Worm (Caenorhabditis elegans) whole organism, L4 larva: ENCODE results near the gene T05A12.4.

Experiments used
- D1046.2 ChIP-seq: fragments of 200-800 bp; sonication (Bioruptor generic); IDR thresholded peaks from 2 replicates; pipeline ENCODE4 v1.3.6; 2022; ENCODE audit warnings: missing genetic modification characterization, missing compliant biosample characterization
- F10B5.3 ChIP-seq: sonication (generic microtip); optimal IDR thresholded peaks from 2 replicates; lab custom pipeline; 2016; ENCODE audit warnings: mild to moderate bottlenecking, missing genetic modification characterization, missing compliant biosample characterization
- F26F4.8 ChIP-seq: fragments of 200-800 bp; sonication (Bioruptor generic); conservative IDR thresholded peaks from 2 replicates; pipeline ENCODE4 v1.3.6; 2022; ENCODE audit warnings: missing genetic modification characterization, missing compliant biosample characterization
- F49E8.2 ChIP-seq: sonication (generic microtip); optimal IDR thresholded peaks from 2 replicates; lab custom pipeline; 2016; ENCODE audit warnings: missing compliant biosample characterization, mild to moderate bottlenecking, missing genetic modification characterization, borderline replicate concordance
- T20F7.1 ChIP-seq: fragments of 200-800 bp; sonication (Bioruptor generic); optimal IDR thresholded peaks from 2 replicates; lab custom pipeline; 2018; ENCODE audit warnings: mild to moderate bottlenecking, missing genetic modification characterization, missing compliant biosample characterization
- Y105C5A.15 ChIP-seq: fragments of 200-800 bp; sonication (Bioruptor generic); IDR thresholded peaks from 2 replicates; pipeline ENCODE4 v1.3.6; 2022; ENCODE audit warnings: missing genetic modification characterization, missing compliant biosample characterization
- Y48G9A.11 ChIP-seq: fragments of 200-800 bp; sonication (Bioruptor generic); IDR thresholded peaks from 2 replicates; pipeline ENCODE4 v1.3.6; 2022; ENCODE audit warnings: missing genetic modification reagents, missing genetic modification characterization, missing compliant biosample characterization
- Y75B8A.6 ChIP-seq: fragments of 200-800 bp; sonication (Bioruptor generic); IDR thresholded peaks from 2 replicates; pipeline ENCODE4 v1.3.6; 2022; ENCODE audit warnings: missing genetic modification reagents, missing genetic modification characterization, missing compliant biosample characterization
- ama-1 ChIP-seq: fragments of 150-350 bp; optimal IDR thresholded peaks from 2 replicates; lab custom pipeline; 2014; ENCODE audit warnings: inconsistent platforms, mixed read lengths
- attf-4 ChIP-seq: sonication (generic microtip); optimal IDR thresholded peaks from 3 replicates; lab custom pipeline; 2017; ENCODE audit warnings: missing biosample characterization, missing genetic modification characterization
- ceh-28 ChIP-seq: fragments of 150-350 bp; optimal IDR thresholded peaks from 2 replicates; lab custom pipeline; 2014; ENCODE audit warnings: missing biosample characterization, missing genetic modification reagents, missing genetic modification characterization
- ceh-32 ChIP-seq: sonication (generic microtip); optimal IDR thresholded peaks from 2 replicates; lab custom pipeline; 2016; ENCODE audit warnings: mild to moderate bottlenecking, missing genetic modification characterization, missing compliant biosample characterization; ENCODE audit not compliant: poor library complexity
- ceh-44 ChIP-seq: fragments of 200-800 bp; sonication (Bioruptor generic); IDR thresholded peaks from 2 replicates; pipeline ENCODE4 v1.3.6; 2022; ENCODE audit warnings: missing genetic modification reagents, missing genetic modification characterization, missing compliant biosample characterization
- dpl-1 ChIP-seq: fragments of 150-350 bp; optimal IDR thresholded peaks from 2 replicates; lab custom pipeline; 2014; ENCODE audit warnings: missing biosample characterization, missing genetic modification reagents, missing genetic modification characterization
- duxl-1 ChIP-seq: sonication (generic microtip); optimal IDR thresholded peaks from 2 replicates; lab custom pipeline; 2016; ENCODE audit warnings: mild to moderate bottlenecking, missing genetic modification characterization, moderate library complexity, missing compliant biosample characterization; ENCODE audit not compliant: poor library complexity
- fos-1 ChIP-seq: fragments of 150-350 bp; optimal IDR thresholded peaks from 2 replicates; lab custom pipeline; 2014; ENCODE audit warnings: missing biosample characterization, missing genetic modification characterization
- hlh-11 ChIP-seq: fragments of 200-800 bp; sonication (Bioruptor generic); optimal IDR thresholded peaks from 2 replicates; lab custom pipeline; 2018; ENCODE audit warnings: mild to moderate bottlenecking, missing genetic modification characterization, missing compliant biosample characterization
- jun-1 ChIP-seq: fragments of 150-350 bp; optimal IDR thresholded peaks from 2 replicates; lab custom pipeline; 2014; ENCODE audit warnings: missing biosample characterization, missing genetic modification reagents, missing genetic modification characterization
- lim-7 ChIP-seq: fragments of 200-800 bp; sonication (Bioruptor generic); IDR thresholded peaks from 2 replicates; pipeline ENCODE4 v1.3.6; 2022; ENCODE audit warnings: missing genetic modification characterization, missing compliant biosample characterization
- lin-1 ChIP-seq: fragments of 200-800 bp; sonication (Bioruptor generic); IDR thresholded peaks from 2 replicates; pipeline ENCODE4 v1.3.6; 2022; ENCODE audit warnings: missing genetic modification reagents, missing genetic modification characterization, missing compliant biosample characterization
- lin-29 ChIP-seq: fragments of 200-800 bp; sonication (Bioruptor generic); IDR thresholded peaks from 2 replicates; pipeline ENCODE4 v1.3.6; 2022; ENCODE audit warnings: missing genetic modification reagents, missing genetic modification characterization, missing compliant biosample characterization
- lsy-2 ChIP-seq, 2 experiments: fragments of 150-350 bp in 1 of 2; sonication (generic microtip) in 1 of 2; optimal IDR thresholded peaks; 2 replicates each; lab custom pipeline; 2014 to 2017; ENCODE audit warnings: missing biosample characterization in 2 of 2, missing genetic modification characterization in 2 of 2
- mxl-3 ChIP-seq: fragments of 200-800 bp; sonication (Bioruptor generic); optimal IDR thresholded peaks from 2 replicates; lab custom pipeline; 2018; ENCODE audit warnings: mild to moderate bottlenecking, missing genetic modification characterization, missing compliant biosample characterization
- nhr-10 ChIP-seq: fragments of 150-350 bp; optimal IDR thresholded peaks from 2 replicates; lab custom pipeline; 2014; ENCODE audit warnings: missing biosample characterization, missing genetic modification characterization
- nhr-11 ChIP-seq: fragments of 150-350 bp; optimal IDR thresholded peaks from 2 replicates; lab custom pipeline; 2014; ENCODE audit warnings: missing biosample characterization, missing genetic modification characterization
- nhr-28 ChIP-seq: fragments of 150-350 bp; optimal IDR thresholded peaks from 2 replicates; lab custom pipeline; 2014; ENCODE audit warnings: missing biosample characterization, missing genetic modification characterization
- nhr-6 ChIP-seq: fragments of 150-350 bp; optimal IDR thresholded peaks from 2 replicates; lab custom pipeline; 2014; ENCODE audit warnings: missing biosample characterization, missing genetic modification characterization
- nhr-76 ChIP-seq: fragments of 150-350 bp; optimal IDR thresholded peaks from 2 replicates; lab custom pipeline; 2014; ENCODE audit warnings: missing biosample characterization, missing genetic modification characterization
- pha-4 ChIP-seq, 2 experiments: fragments of 150-350 bp in 1 of 2; fragments of 200-800 bp in 1 of 2; sonication (Bioruptor generic) in 1 of 2; IDR thresholded peaks in 1 of 2; optimal IDR thresholded peaks in 1 of 2; 2 replicates each; pipeline versions ENCODE4 v1.3.6 to Lab custom; 2014 to 2022; ENCODE audit warnings: missing genetic modification characterization in 2 of 2, missing genetic modification reagents in 2 of 2, missing biosample characterization in 1 of 2, missing compliant biosample characterization in 1 of 2
- pqm-1 ChIP-seq: sonication (generic microtip); optimal IDR thresholded peaks from 2 replicates; lab custom pipeline; 2017; ENCODE audit warnings: missing biosample characterization, missing genetic modification characterization
- saeg-2 ChIP-seq: fragments of 200-800 bp; sonication (Bioruptor generic); IDR thresholded peaks from 2 replicates; pipeline ENCODE4 v1.3.6; 2022; ENCODE audit warnings: missing genetic modification reagents, missing genetic modification characterization, missing compliant biosample characterization
- snpc-1.2 ChIP-seq: fragments of 200-800 bp; sonication (Bioruptor generic); IDR thresholded peaks from 2 replicates; pipeline ENCODE4 v1.3.6; 2022; ENCODE audit warnings: missing genetic modification reagents, missing genetic modification characterization, missing compliant biosample characterization
- snpc-4 ChIP-seq: fragments of 150-350 bp; optimal IDR thresholded peaks from 2 replicates; lab custom pipeline; 2014; ENCODE audit warnings: missing biosample characterization, missing genetic modification characterization
- spr-3 ChIP-seq: fragments of 200-800 bp; sonication (Bioruptor generic); optimal IDR thresholded peaks from 2 replicates; lab custom pipeline; 2018; ENCODE audit warnings: mild to moderate bottlenecking, missing genetic modification characterization, missing compliant biosample characterization
- unc-130 ChIP-seq: sonication (generic microtip); optimal IDR thresholded peaks from 2 replicates; lab custom pipeline; 2016; ENCODE audit warnings: missing genetic modification reagents, missing genetic modification characterization, missing compliant biosample characterization
- unc-39 ChIP-seq: sonication (generic microtip); optimal IDR thresholded peaks from 2 replicates; lab custom pipeline; 2017; ENCODE audit warnings: missing biosample characterization, missing genetic modification characterization
- zag-1 ChIP-seq: fragments of 150-350 bp; optimal IDR thresholded peaks from 2 replicates; lab custom pipeline; 2014; ENCODE audit warnings: missing biosample characterization, missing genetic modification characterization
- zip-11 ChIP-seq: fragments of 200-800 bp; sonication (Bioruptor generic); IDR thresholded peaks from 2 replicates; pipeline ENCODE4 v1.3.6; 2022; ENCODE audit warnings: missing genetic modification characterization, missing compliant biosample characterization
- ztf-7 ChIP-seq: fragments of 150-350 bp; optimal IDR thresholded peaks from 2 replicates; lab custom pipeline; 2014; ENCODE audit warnings: missing biosample characterization, missing genetic modification characterization

Gene T05A12.4

ce11 chrIV:6881183-6881582, 6.6 kb upstream of the T05A12.4 start (continued):
- TF ChIP-seq unc-130 (GFP tag; lab: Kevin White, UChicago) (no peak), unc-39 (no peak), D1046.2 (GFP tag; lab: Robert Waterston, UW) (no peak), pha-4 (GFP tag; IDR thresholded peaks at IDR 0.05; lab: Robert Waterston, UW) (peak; percentile 7; the same call in 1 of the 2 replicates), pha-4 (tag; optimal IDR thresholded peaks at IDR 0.05; lab: Kevin White, UChicago) (peak; percentile 38), F10B5.3 (tag; lab: Kevin White, UChicago) (no peak), spr-3 (GFP tag; lab: Kevin White, UChicago) (no peak), nhr-28 (tag; lab: Kevin White, UChicago) (peak; percentile 47), hlh-11 (tag; lab: Kevin White, UChicago) (peak; percentile 85), Y48G9A.11 (no peak), lim-7 (GFP tag; lab: Robert Waterston, UW) (no peak), dpl-1 (GFP tag; lab: Kevin White, UChicago) (no peak), nhr-6 (no peak), Y75B8A.6 (no peak), ceh-28 (no peak), zag-1 (tag; lab: Kevin White, UChicago) (no peak)
- TF ChIP-seq, all 104 proteins: peak for 23

ce11 chrIV:6883342-6883741, 4.4 kb upstream of the T05A12.4 start, which contains the start of gene tre-2:
tre-2 (minus strand) TSS chrIV:6883442.
- no peak for TF ChIP-seq nhr-10 (tag; lab: Kevin White, UChicago)
- no peak for TF ChIP-seq ztf-7 (tag; lab: Kevin White, UChicago)
- no peak for TF ChIP-seq T20F7.1 (GFP tag; lab: Kevin White, UChicago)
- TF ChIP-seq zip-11 (GFP tag; lab: Robert Waterston, UW): no peak
- no peak for TF ChIP-seq nhr-11 (tag; lab: Kevin White, UChicago)
- no peak for TF ChIP-seq pqm-1 (tag; lab: Kevin White, UChicago)
- TF ChIP-seq ceh-32 (tag; lab: Kevin White, UChicago): no peak
- TF ChIP-seq lim-7 (GFP tag; lab: Robert Waterston, UW): no peak
- no peak for TF ChIP-seq fos-1 (tag; lab: Kevin White, UChicago)
- no peak for TF ChIP-seq mxl-3 (GFP tag; lab: Kevin White, UChicago)

- TF ChIP-seq F49E8.2 (tag; lab: Kevin White, UChicago) (no peak), lin-1 (GFP tag; lab: Robert Waterston, UW) (no peak), saeg-2 (GFP tag; lab: Robert Waterston, UW) (no peak), unc-130 (GFP tag; lab: Kevin White, UChicago) (peak; percentile 38), attf-4 (no peak), duxl-1 (tag; lab: Kevin White, UChicago) (no peak), F26F4.8 (GFP tag; lab: Robert Waterston, UW) (no peak), jun-1 (tag; lab: Kevin White, UChicago) (no peak), lsy-2 (tag; optimal IDR thresholded peaks at IDR 0.05; lab: Kevin White, UChicago) (no peak), lin-29 (GFP tag; lab: Robert Waterston, UW) (no peak), Y48G9A.11 (peak; percentile 22; the same call in 1 of the 2 replicates), ceh-44 (no peak), nhr-76 (tag; lab: Kevin White, UChicago) (no peak), Y105C5A.15 (GFP tag; lab: Robert Waterston, UW) (no peak), snpc-1.2 (GFP tag; lab: Robert Waterston, UW) (peak; percentile 85), snpc-4 (no peak), ama-1 (lab: Kevin White, UChicago) (no peak)
These were observed 15.8 kb downstream of the T05A12.4 start, which contains the start of gene T22D1.5 for ce11 chrIV:6903575-6903974. T22D1.5 (plus strand) TSS chrIV:6903950.
